Fruit fly (Drosophila melanogaster) whole organism: Measurements from ENCODE around the gene CG9154.

ENCODE experiments used
- Dll ChIP-seq: fragments of >200 bp; optimal IDR thresholded peaks from 2 replicates; lab custom pipeline; 2017
- EcR ChIP-seq, 2 experiments: fragments of >200 bp; optimal IDR thresholded peaks; 2 replicates each; lab custom pipeline; 2017; ENCODE audit warnings: missing biosample characterization in 2 of 2, missing genetic modification characterization in 2 of 2, missing genetic modification reagents in 2 of 2
- pan ChIP-seq: fragments of >200 bp; optimal IDR thresholded peaks from 2 replicates; lab custom pipeline; 2017
- psq ChIP-seq: fragments of >200 bp; optimal IDR thresholded peaks from 2 replicates; lab custom pipeline; 2017
- usp ChIP-seq: fragments of >200 bp; optimal IDR thresholded peaks from 2 replicates; lab custom pipeline; 2017; ENCODE audit warnings: missing biosample characterization, missing genetic modification characterization, mixed read lengths

DNA sequence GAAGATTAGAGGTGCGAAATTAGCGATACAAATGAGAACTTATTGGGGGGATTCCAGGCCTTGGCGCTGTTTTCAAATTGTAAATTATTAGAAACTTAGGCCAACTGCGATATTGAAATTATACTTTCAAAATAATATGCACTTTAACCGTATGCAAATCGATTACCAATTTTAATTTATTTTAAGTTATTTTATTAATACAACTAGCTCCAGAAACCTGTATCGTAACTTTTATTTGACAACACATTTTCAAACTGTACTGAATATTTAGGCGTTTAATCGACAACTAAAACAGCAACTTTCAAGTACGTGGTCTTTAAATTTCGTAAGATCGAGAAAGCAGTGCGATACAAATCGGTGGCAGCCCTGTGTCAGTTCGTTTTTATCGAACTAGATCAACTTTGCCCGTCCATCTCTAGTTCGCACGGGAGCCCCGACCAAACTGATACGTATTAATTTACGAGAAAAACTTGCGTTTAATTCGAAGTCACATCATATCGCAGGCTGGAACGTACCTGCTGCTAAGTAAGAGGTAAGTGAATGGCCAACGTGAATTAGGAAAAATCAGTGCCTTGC lies at the start of gene CG9154, which contains the start of gene Kr-h2:
- no peak for TF ChIP-seq psq
- no peak for TF ChIP-seq Dll (lab: Kevin White, UChicago)
- no peak for TF ChIP-seq EcR (GFP tag; optimal IDR thresholded peaks at IDR 0.05; lab: Kevin White, UChicago)
- no peak for TF ChIP-seq pan (lab: Kevin White, UChicago)
- no peak for TF ChIP-seq usp (GFP tag; lab: Kevin White, UChicago)
